Worm (Caenorhabditis elegans): ENCODE measurements around the gene ZK856.14.

ce11 chrV:10222007-10222406 lies 5.2 kb downstream of the ZK856.14 start, which contains the start of gene C12D8.20:
- TF ChIP-seq unc-62 (GFP tag; optimal IDR thresholded peaks at IDR 0.05), result no peak
- no peak for TF ChIP-seq dpl-1 (GFP tag; optimal IDR thresholded peaks at IDR 0.05)
- no peak for TF ChIP-seq hlh-12 (tag; optimal IDR thresholded peaks at IDR 0.05)
- no peak for TF ChIP-seq ztf-6 (GFP tag; IDR thresholded peaks at IDR 0.05)
- no peak for TF ChIP-seq ama-1 (optimal IDR thresholded peaks at IDR 0.05)
- no peak for TF ChIP-seq ama-1 (GFP tag; optimal IDR thresholded peaks at IDR 0.05)
- no peak for TF ChIP-seq attf-5 (GFP tag; optimal IDR thresholded peaks at IDR 0.05)
- TF ChIP-seq bed-2 (GFP tag; IDR thresholded peaks at IDR 0.05), result no peak
- TF ChIP-seq B0019.2 (GFP tag; conservative IDR thresholded peaks at IDR 0.05), result no peak
- no peak for TF ChIP-seq Y53G8AR.9 (GFP tag; conservative IDR thresholded peaks at IDR 0.05)
- TF ChIP-seq mxl-1 (tag; optimal IDR thresholded peaks at IDR 0.05), result no peak

Data from whole organism, young adult.